Fruit fly (Drosophila melanogaster) whole organism, embryonic: ENCODE measurements around the gene shd.

Source experiments
- Atf6 ChIP-seq: fragments of 200-800 bp; sonication (Bioruptor generic); IDR thresholded peaks from 2 replicates; pipeline ENCODE4 v1.3.6; 2022; ENCODE audit warnings: missing biosample characterization, missing genetic modification characterization
- CG10147 ChIP-seq: fragments of 200-800 bp; sonication (Bioruptor generic); optimal IDR thresholded peaks from 2 replicates; lab custom pipeline; 2019; ENCODE audit warnings: missing biosample characterization, mild to moderate bottlenecking, missing genetic modification characterization, moderate library complexity
- CG11247 ChIP-seq: fragments of 200-800 bp; sonication (Bioruptor generic); IDR thresholded peaks from 2 replicates; pipeline ENCODE4 v1.3.6; 2022; ENCODE audit warnings: missing biosample characterization, missing genetic modification characterization
- CG11560 ChIP-seq: fragments of 200-800 bp; sonication (Bioruptor generic); IDR thresholded peaks from 3 replicates; pipeline ENCODE4 v1.3.6; 2022; ENCODE audit warnings: missing biosample characterization, missing genetic modification characterization
- CG12299 ChIP-seq: fragments of 200-800 bp; sonication (Bioruptor generic); optimal IDR thresholded peaks from 2 replicates; lab custom pipeline; 2018; ENCODE audit warnings: missing biosample characterization, mild to moderate bottlenecking, missing genetic modification characterization
- CG13296 ChIP-seq: fragments of 200-800 bp; sonication (Bioruptor generic); optimal IDR thresholded peaks from 3 replicates; lab custom pipeline; 2018; ENCODE audit warnings: missing biosample characterization, mild to moderate bottlenecking, missing genetic modification characterization
- CG14667 ChIP-seq: fragments of 200-800 bp; sonication (Bioruptor generic); IDR thresholded peaks from 2 replicates; pipeline ENCODE4 v1.3.6; 2022; ENCODE audit warnings: missing biosample characterization, missing genetic modification characterization
- CG15601 ChIP-seq: fragments of 200-800 bp; sonication (Bioruptor generic); optimal IDR thresholded peaks from 3 replicates; lab custom pipeline; 2019; ENCODE audit warnings: missing biosample characterization, mild to moderate bottlenecking, missing genetic modification characterization, moderate library complexity
- CG1603 ChIP-seq: fragments of 200-800 bp; sonication (Bioruptor generic); optimal IDR thresholded peaks from 2 replicates; lab custom pipeline; 2019; ENCODE audit warnings: missing biosample characterization, mild to moderate bottlenecking, missing genetic modification characterization, moderate library complexity
- CG2712 ChIP-seq: fragments of 200-800 bp; optimal IDR thresholded peaks from 3 replicates; lab custom pipeline; 2019; ENCODE audit warnings: missing biosample characterization, mild to moderate bottlenecking, missing genetic modification characterization, moderate library complexity
- CG31224 ChIP-seq: fragments of 200-800 bp; sonication (Bioruptor generic); IDR thresholded peaks from 2 replicates; pipeline ENCODE4 v1.3.6; 2022; ENCODE audit warnings: missing biosample characterization, missing genetic modification characterization
- CG42726 ChIP-seq: fragments of 200-800 bp; sonication (Bioruptor generic); IDR thresholded peaks from 2 replicates; pipeline ENCODE4 v1.3.6; 2022; ENCODE audit warnings: missing biosample characterization, missing genetic modification characterization; ENCODE audit not compliant: partially characterized antibody
- CG4360 ChIP-seq: fragments of 200-800 bp; sonication (Bioruptor generic); IDR thresholded peaks from 2 replicates; pipeline ENCODE4 v1.3.6; 2022; ENCODE audit warnings: missing biosample characterization, missing genetic modification characterization
- CG6689 ChIP-seq: fragments of 200-800 bp; sonication (Bioruptor generic); IDR thresholded peaks from 2 replicates; pipeline ENCODE4 v1.3.6; 2022; ENCODE audit warnings: missing biosample characterization, missing genetic modification characterization
- CG7556 ChIP-seq: fragments of 200-800 bp; sonication (Bioruptor generic); optimal IDR thresholded peaks from 2 replicates; lab custom pipeline; 2017; ENCODE audit warnings: missing biosample characterization, mild to moderate bottlenecking, missing genetic modification characterization
- Dref ChIP-seq: fragments of 200-800 bp; sonication (Bioruptor generic); IDR thresholded peaks from 2 replicates; pipeline ENCODE4 v1.3.6; 2022; ENCODE audit warnings: missing biosample characterization, missing genetic modification characterization
- Drgx ChIP-seq: fragments of 200-800 bp; sonication (Bioruptor generic); IDR thresholded peaks from 2 replicates; pipeline ENCODE4 v1.3.6; 2022; ENCODE audit warnings: missing biosample characterization, missing genetic modification characterization
- Elba2 ChIP-seq: fragments of 200-800 bp; sonication (Bioruptor generic); optimal IDR thresholded peaks from 3 replicates; lab custom pipeline; 2016; ENCODE audit warnings: missing biosample characterization, missing genetic modification characterization
- Ets65A ChIP-seq: fragments of 200-800 bp; sonication (Bioruptor generic); peaks from one replicate; lab custom pipeline; 2016; ENCODE audit warnings: missing biosample characterization, missing genetic modification characterization
- Hey ChIP-seq: fragments of 200-800 bp; sonication (Bioruptor generic); optimal IDR thresholded peaks from 3 replicates; lab custom pipeline; 2018; ENCODE audit warnings: missing biosample characterization, mild to moderate bottlenecking, missing genetic modification characterization
- Hr51 ChIP-seq, 2 experiments: fragments of 200-800 bp; sonication (Bioruptor generic); optimal IDR thresholded peaks; 2 replicates in 1 of 2; 3 replicates in 1 of 2; lab custom pipeline; 2016 to 2018; ENCODE audit warnings: missing biosample characterization in 2 of 2, missing genetic modification characterization in 2 of 2, mild to moderate bottlenecking in 1 of 2, moderate library complexity in 1 of 2
- Mad ChIP-seq: fragments of 200-800 bp; sonication (Bioruptor generic); optimal IDR thresholded peaks from 2 replicates; lab custom pipeline; 2016; ENCODE audit warnings: missing biosample characterization, missing genetic modification characterization
- Med ChIP-seq: fragments of 200-800 bp; sonication (Bioruptor generic); peaks from one replicate; lab custom pipeline; 2016; ENCODE audit warnings: missing biosample characterization, missing genetic modification characterization, mild to moderate bottlenecking, inconsistent platforms, moderate library complexity
- Mrtf ChIP-seq: fragments of 200-800 bp; sonication (Bioruptor generic); IDR thresholded peaks from 3 replicates; pipeline ENCODE4 v1.3.6; 2022; ENCODE audit warnings: missing biosample characterization, missing genetic modification characterization
- Nf-YC ChIP-seq: fragments of 200-800 bp; optimal IDR thresholded peaks from 3 replicates; lab custom pipeline; 2019; ENCODE audit warnings: missing biosample characterization, mild to moderate bottlenecking, missing genetic modification characterization, moderate library complexity
- Pdp1 ChIP-seq, 2 experiments: fragments of 200-800 bp; sonication (Bioruptor generic); optimal IDR thresholded peaks; 3 replicates each; lab custom pipeline; 2016; ENCODE audit warnings: missing biosample characterization in 2 of 2, missing genetic modification characterization in 2 of 2, mild to moderate bottlenecking in 1 of 2, moderate library complexity in 1 of 2
- Rx ChIP-seq: fragments of 200-800 bp; sonication (Bioruptor generic); IDR thresholded peaks from 2 replicates; pipeline ENCODE4 v1.3.6; 2022; ENCODE audit warnings: missing biosample characterization, missing genetic modification characterization
- Vsx1 ChIP-seq: fragments of 200-800 bp; sonication (Bioruptor generic); optimal IDR thresholded peaks from 2 replicates; lab custom pipeline; 2017; ENCODE audit warnings: missing biosample characterization, mild to moderate bottlenecking, missing genetic modification characterization, missing genetic modification reagents
- bigmax ChIP-seq: fragments of 200-800 bp; sonication (Bioruptor generic); optimal IDR thresholded peaks from 2 replicates; lab custom pipeline; 2018; ENCODE audit warnings: missing biosample characterization, mild to moderate bottlenecking, missing genetic modification characterization
- bsh ChIP-seq, 2 experiments: fragments of 200-800 bp; sonication (Bioruptor generic); optimal IDR thresholded peaks; 2 replicates each; lab custom pipeline; 2017 to 2018; ENCODE audit warnings: mild to moderate bottlenecking in 2 of 2, missing biosample characterization in 2 of 2, missing genetic modification characterization in 2 of 2, moderate library complexity in 1 of 2
- cato ChIP-seq: fragments of 200-800 bp; sonication (Bioruptor generic); optimal IDR thresholded peaks from 2 replicates; lab custom pipeline; 2016; ENCODE audit warnings: missing biosample characterization, missing genetic modification characterization, borderline replicate concordance
- ci ChIP-seq: fragments of 200-800 bp; sonication (Bioruptor generic); IDR thresholded peaks from 3 replicates; pipeline ENCODE4 v1.3.6; 2022; ENCODE audit warnings: missing biosample characterization, missing genetic modification characterization
- corto ChIP-seq: fragments of 200-800 bp; sonication (Bioruptor generic); optimal IDR thresholded peaks from 2 replicates; lab custom pipeline; 2016; ENCODE audit warnings: missing biosample characterization, mild to moderate bottlenecking, missing genetic modification characterization, moderate library complexity
- crol ChIP-seq: fragments of 200-800 bp; sonication (Bioruptor generic); IDR thresholded peaks from 2 replicates; pipeline ENCODE4 v1.3.6; 2022; ENCODE audit warnings: missing biosample characterization, missing genetic modification characterization
- cwo ChIP-seq: fragments of 200-800 bp; sonication (Bioruptor generic); optimal IDR thresholded peaks from 3 replicates; lab custom pipeline; 2017; ENCODE audit warnings: missing biosample characterization, missing genetic modification characterization, mild to moderate bottlenecking, moderate library complexity, missing genetic modification reagents
- dan ChIP-seq: fragments of 200-800 bp; sonication (Bioruptor generic); IDR thresholded peaks from 2 replicates; pipeline ENCODE4 v1.3.6; 2022; ENCODE audit warnings: missing biosample characterization, missing genetic modification characterization
- en ChIP-seq: fragments of 200-800 bp; sonication (Bioruptor generic); optimal IDR thresholded peaks from 2 replicates; lab custom pipeline; 2016; ENCODE audit warnings: missing biosample characterization, missing genetic modification characterization
- gem ChIP-seq: fragments of 200-800 bp; sonication (Bioruptor generic); optimal IDR thresholded peaks from 2 replicates; lab custom pipeline; 2019; ENCODE audit warnings: missing biosample characterization, mild to moderate bottlenecking, missing genetic modification characterization, moderate library complexity
- hb ChIP-seq: fragments of 200-800 bp; sonication (Bioruptor generic); IDR thresholded peaks from 3 replicates; pipeline ENCODE4 v1.3.6; 2022; ENCODE audit warnings: missing biosample characterization, missing genetic modification characterization; ENCODE audit not compliant: partially characterized antibody
- lbe ChIP-seq: fragments of 200-800 bp; sonication (Bioruptor generic); optimal IDR thresholded peaks from 2 replicates; lab custom pipeline; 2016; ENCODE audit warnings: missing biosample characterization, mild to moderate bottlenecking, missing genetic modification characterization
- luna ChIP-seq: fragments of 200-800 bp; sonication (Bioruptor generic); optimal IDR thresholded peaks from 2 replicates; lab custom pipeline; 2016; ENCODE audit warnings: missing biosample characterization, missing genetic modification characterization
- nom ChIP-seq: fragments of 200-800 bp; sonication (Bioruptor generic); optimal IDR thresholded peaks from 2 replicates; lab custom pipeline; 2017; ENCODE audit warnings: missing biosample characterization, missing genetic modification characterization, mild to moderate bottlenecking, moderate library complexity, missing genetic modification reagents
- p53 ChIP-seq: fragments of 200-800 bp; sonication (Bioruptor generic); optimal IDR thresholded peaks from 2 replicates; lab custom pipeline; 2016; ENCODE audit warnings: missing biosample characterization, missing genetic modification characterization
- pho ChIP-seq: fragments of 200-800 bp; sonication (Bioruptor generic); optimal IDR thresholded peaks from 2 replicates; lab custom pipeline; 2016; ENCODE audit warnings: missing biosample characterization, missing genetic modification characterization
- prd ChIP-seq, 3 experiments: fragments of >200 bp in 2 of 3; fragments of 200-800 bp in 1 of 3; sonication (Bioruptor generic) in 1 of 3; optimal IDR thresholded peaks in 2 of 3; IDR thresholded peaks in 1 of 3; 2 replicates in 2 of 3; 3 replicates in 1 of 3; pipeline versions ENCODE4 v1.3.6 to Lab custom; 2017 to 2022; ENCODE audit warnings: missing biosample characterization in 1 of 3, missing genetic modification characterization in 1 of 3
- sd ChIP-seq: fragments of 200-800 bp; sonication (Bioruptor generic); optimal IDR thresholded peaks from 3 replicates; lab custom pipeline; 2018; ENCODE audit warnings: missing biosample characterization, mild to moderate bottlenecking, missing genetic modification characterization, moderate library complexity
- slp2 ChIP-seq: fragments of 200-800 bp; sonication (Bioruptor generic); optimal IDR thresholded peaks from 2 replicates; lab custom pipeline; 2016; ENCODE audit warnings: missing biosample characterization, missing genetic modification characterization
- yki ChIP-seq: fragments of >200 bp; optimal IDR thresholded peaks from 3 replicates; lab custom pipeline; 2018
- zen ChIP-seq: fragments of 200-800 bp; sonication (Bioruptor generic); optimal IDR thresholded peaks from 3 replicates; lab custom pipeline; 2018; ENCODE audit warnings: missing biosample characterization, mild to moderate bottlenecking, missing genetic modification characterization, moderate library complexity

The shd gene

dm6 chr3L:14645934-14646333 is 31.7 kb downstream of the shd start:
- TF ChIP-seq sd: no peak
- TF ChIP-seq p53 (GFP tag; lab: Kevin White, UChicago): no peak
- no peak for TF ChIP-seq CG10147 (GFP tag; lab: Kevin White, UChicago)
- no peak for TF ChIP-seq Hey (tag; lab: Kevin White, UChicago)
- no peak for TF ChIP-seq CG31224 (GFP tag; lab: Robert Waterston, UW)
- no peak for TF ChIP-seq yki (lab: Kevin White, UChicago)
- TF ChIP-seq ci (GFP tag; lab: Robert Waterston, UW): 0 out of 3 replicates have a peak, but pooled peaks have one; percentile 16
- TF ChIP-seq cwo (GFP tag; lab: Kevin White, UChicago): no peak
- TF ChIP-seq CG11560: no peak
- peak in 1 of 2 experiments; percentile 28 for TF ChIP-seq Pdp1 (GFP tag; optimal IDR thresholded peaks at IDR 0.05; lab: Kevin White, UChicago)
- TF ChIP-seq Hr51 (GFP tag; optimal IDR thresholded peaks at IDR 0.05; lab: Kevin White, UChicago): no peak
- TF ChIP-seq slp2 (GFP tag; lab: Kevin White, UChicago): no peak
- no peak for TF ChIP-seq Dref

dm6 chr3L:14647210-14647869 is 33.1 kb downstream of the shd start:
- TF ChIP-seq Mrtf (GFP tag; lab: Robert Waterston, UW) (no peak), hb (no peak), CG11247 (no peak), Drgx (GFP tag; lab: Robert Waterston, UW) (peak; percentile 72), cato (GFP tag; lab: Kevin White, UChicago) (no peak), Rx (GFP tag; lab: Robert Waterston, UW) (no peak), prd (optimal IDR thresholded peaks at IDR 0.05; lab: Kevin White, UChicago) (no peak), prd (GFP tag; IDR thresholded peaks at IDR 0.05; lab: Robert Waterston, UW) (0 out of 3 replicates have a peak, but pooled peaks have one; percentile 22), bigmax (GFP tag; lab: Kevin White, UChicago) (no peak), CG1603 (no peak), Mad (GFP tag; lab: Kevin White, UChicago) (no peak), CG13296 (GFP tag; lab: Kevin White, UChicago) (no peak), bsh (GFP tag; optimal IDR thresholded peaks at IDR 0.05; lab: Kevin White, UChicago) (peak in 1 of 2 experiments; percentile 57), en (GFP tag; lab: Kevin White, UChicago) (no peak), Nf-YC (tag; lab: Kevin White, UChicago) (no peak), CG7556 (no peak), CG12299 (tag; lab: Kevin White, UChicago) (no peak), CG42726 (no peak), CG14667 (no peak), crol (GFP tag; lab: Robert Waterston, UW) (peak; percentile 57; the same call in 1 of the 2 replicates), gem (tag; lab: Kevin White, UChicago) (peak; percentile 17), Elba2 (GFP tag; lab: Kevin White, UChicago) (no peak), corto (GFP tag; lab: Kevin White, UChicago) (peak; percentile 32), luna (no peak), nom (peak; percentile 49), Ets65A (GFP tag; lab: Kevin White, UChicago) (peak; percentile 57), CG6689 (GFP tag; lab: Robert Waterston, UW) (no peak), lbe (GFP tag; lab: Kevin White, UChicago) (peak; percentile 73), Atf6 (GFP tag; lab: Robert Waterston, UW) (no peak), Med (peak; percentile 13), CG15601 (no peak), CG2712 (tag; lab: Kevin White, UChicago) (peak; percentile 4), dan (GFP tag; lab: Robert Waterston, UW) (no peak), pho (GFP tag; lab: Kevin White, UChicago) (no peak), Vsx1 (GFP tag; lab: Kevin White, UChicago) (no peak), zen (no peak), CG4360 (0 out of 2 replicates have a peak, but pooled peaks have one; percentile 11)
